Fruit fly (Drosophila melanogaster) whole organism, adult: Measurements from ENCODE around the gene CG1468.

Source experiments
- CG14711 ChIP-seq: fragments of 200-800 bp; sonication (Bioruptor generic); optimal IDR thresholded peaks from 2 replicates; lab custom pipeline; 2018; ENCODE audit warnings: missing biosample characterization, mild to moderate bottlenecking, missing genetic modification characterization, moderate library complexity
- CG7101 ChIP-seq: fragments of 200-800 bp; sonication (Bioruptor generic); optimal IDR thresholded peaks from 2 replicates; lab custom pipeline; 2018; ENCODE audit warnings: missing biosample characterization, mild to moderate bottlenecking, missing genetic modification characterization, moderate library complexity
- Clk ChIP-seq: fragments of 200-800 bp; sonication (Bioruptor generic); optimal IDR thresholded peaks from 2 replicates; lab custom pipeline; 2017; ENCODE audit warnings: missing biosample characterization, missing genetic modification characterization

DNA sequence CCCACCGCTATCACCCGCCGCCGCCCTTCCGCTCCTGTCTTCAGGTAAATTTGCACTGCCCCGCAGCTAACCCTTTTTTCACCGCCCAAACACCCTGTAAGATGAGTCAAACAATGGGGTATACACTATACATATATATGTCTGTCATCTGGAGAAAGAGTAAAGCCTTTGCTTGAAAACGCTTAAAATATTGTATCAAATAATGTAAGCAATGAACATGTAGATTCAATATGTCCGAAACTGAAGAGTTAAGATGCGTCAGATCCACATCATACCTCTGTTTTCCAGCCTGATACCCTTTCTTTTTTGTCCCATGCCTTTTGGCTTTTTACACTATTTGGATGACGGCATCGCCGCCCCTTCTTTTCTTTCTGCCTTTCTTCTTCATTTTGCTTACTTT is 14.6 kb downstream of the CG1468 start:
- TF ChIP-seq CG7101 = no peak
- no peak for TF ChIP-seq Clk
- no peak for TF ChIP-seq CG14711 (tag; lab: Kevin White, UChicago)
